Worm (Caenorhabditis elegans): ENCODE measurements around the gene C04G6.2.
A peak's percentile ranks its signal among the peaks of the same experiment; 100 is the strongest.

Gene C04G6.2

ce11 chrII:5103189-5103588 lies 10.2 kb downstream of the C04G6.2 start:
- TF ChIP-seq ceh-39 (tag; optimal IDR thresholded peaks at IDR 0.05), result no peak
- TF ChIP-seq nhr-237 (tag; optimal IDR thresholded peaks at IDR 0.05), result no peak
- TF ChIP-seq hlh-1 (tag; optimal IDR thresholded peaks at IDR 0.05), result no peak
- no peak for TF ChIP-seq snpc-4 (tag; optimal IDR thresholded peaks at IDR 0.05)
- TF ChIP-seq pha-4 (tag; optimal IDR thresholded peaks at IDR 0.05), result no peak
- no peak for TF ChIP-seq lin-32 (GFP tag; optimal IDR thresholded peaks at IDR 0.05)

- TF ChIP-seq sem-2 (GFP tag; optimal IDR thresholded peaks at IDR 0.05) (no peak), mls-2 (tag; optimal IDR thresholded peaks at IDR 0.05) (no peak), unc-62 (GFP tag; optimal IDR thresholded peaks at IDR 0.05) (no peak), mep-1 (tag; optimal IDR thresholded peaks at IDR 0.05) (no peak), ces-1 (GFP tag; optimal IDR thresholded peaks at IDR 0.05) (no peak), tbx-8 (GFP tag; optimal IDR thresholded peaks at IDR 0.05) (no peak), drap-1 (GFP tag; optimal IDR thresholded peaks at IDR 0.05) (no peak)
These were observed 10.9 kb downstream of the C04G6.2 start, which contains the start of the genes C04G6.11 and mpk-2 for ce11 chrII:5103784-5104457. C04G6.11 (minus strand) TSS chrII:5103834. mpk-2 (plus strand) TSS chrII:5104118.

- TF ChIP-seq M03D4.4 (tag; optimal IDR thresholded peaks at IDR 0.05) (peak; percentile 98), nhr-237 (tag; optimal IDR thresholded peaks at IDR 0.05) (peak; percentile 53), ham-2 (GFP tag; optimal IDR thresholded peaks at IDR 0.05) (peak; percentile 95), unc-62 (GFP tag; optimal IDR thresholded peaks at IDR 0.05) (peak; percentile 83), ceh-39 (tag; optimal IDR thresholded peaks at IDR 0.05) (no peak), hlh-1 (tag; optimal IDR thresholded peaks at IDR 0.05) (peak; percentile 83), mep-1 (tag; optimal IDR thresholded peaks at IDR 0.05) (peak; percentile 92), ceh-43 (GFP tag; optimal IDR thresholded peaks at IDR 0.05) (peak; percentile 93), blmp-1 (tag; optimal IDR thresholded peaks at IDR 0.05) (peak; percentile 11), drap-1 (GFP tag; optimal IDR thresholded peaks at IDR 0.05) (peak; percentile 99), lsy-2 (tag; optimal IDR thresholded peaks at IDR 0.05) (peak; percentile 71), ztf-11 (tag; optimal IDR thresholded peaks at IDR 0.05) (peak; percentile 80), pha-4 (tag; optimal IDR thresholded peaks at IDR 0.05) (peak; percentile 36), zip-8 (tag; optimal IDR thresholded peaks at IDR 0.05) (no peak), nhr-28 (tag; optimal IDR thresholded peaks at IDR 0.05) (peak; percentile 86), unc-120 (tag; optimal IDR thresholded peaks at IDR 0.05; ENCODE audit: poor library complexity, severe bottlenecking) (peak; percentile 96), ceh-83 (GFP tag; optimal IDR thresholded peaks at IDR 0.05) (peak; percentile 98), elt-1 (tag; optimal IDR thresholded peaks at IDR 0.05; ENCODE audit: borderline replicate concordance, insufficient read depth) (peak; percentile 19), unc-39 (tag; optimal IDR thresholded peaks at IDR 0.05) (peak; percentile 22), ces-1 (GFP tag; optimal IDR thresholded peaks at IDR 0.05) (no peak), sem-2 (GFP tag; optimal IDR thresholded peaks at IDR 0.05) (peak; percentile 94), flh-1 (GFP tag; optimal IDR thresholded peaks at IDR 0.05) (peak; percentile 93), nhr-2 (tag; optimal IDR thresholded peaks at IDR 0.05) (no peak), cnd-1 (tag; optimal IDR thresholded peaks at IDR 0.05) (peak; percentile 98), lin-32 (GFP tag; optimal IDR thresholded peaks at IDR 0.05) (peak; percentile 99), mab-5 (tag; optimal IDR thresholded peaks at IDR 0.05) (no peak), mls-2 (tag; optimal IDR thresholded peaks at IDR 0.05) (peak; percentile 99), nhr-12 (tag; optimal IDR thresholded peaks at IDR 0.05) (peak; percentile 72), snpc-4 (tag; optimal IDR thresholded peaks at IDR 0.05) (no peak), bed-3 (GFP tag; optimal IDR thresholded peaks at IDR 0.05) (peak; percentile 93), lin-13 (tag; optimal IDR thresholded peaks at IDR 0.05) (peak; percentile 64), nhr-76 (tag; optimal IDR thresholded peaks at IDR 0.05) (peak; percentile 22), sptf-1 (tag; optimal IDR thresholded peaks at IDR 0.05) (peak; percentile 99), elt-3 (tag; optimal IDR thresholded peaks at IDR 0.05) (peak; percentile 40), tbx-8 (GFP tag; optimal IDR thresholded peaks at IDR 0.05) (peak; percentile 96)
These were observed 12.0 kb downstream of the C04G6.2 start for ce11 chrII:5105020-5105419.

- no peak for TF ChIP-seq bed-3 (GFP tag; optimal IDR thresholded peaks at IDR 0.05)
- no peak for TF ChIP-seq mls-2 (tag; optimal IDR thresholded peaks at IDR 0.05)
- TF ChIP-seq nhr-76 (tag; optimal IDR thresholded peaks at IDR 0.05), result no peak
- no peak for TF ChIP-seq drap-1 (GFP tag; optimal IDR thresholded peaks at IDR 0.05)
- TF ChIP-seq snpc-4 (tag; optimal IDR thresholded peaks at IDR 0.05), result no peak
- no peak for TF ChIP-seq hlh-1 (tag; optimal IDR thresholded peaks at IDR 0.05)
- no peak for TF ChIP-seq zip-8 (tag; optimal IDR thresholded peaks at IDR 0.05)
These were observed 16.7 kb downstream of the C04G6.2 start, which contains the start of gene F09C12.2 for ce11 chrII:5109693-5110092. F09C12.2 (plus strand) TSS chrII:5110012.
